Worm (Caenorhabditis elegans): Measurements from ENCODE around the gene clh-3.

DNA sequence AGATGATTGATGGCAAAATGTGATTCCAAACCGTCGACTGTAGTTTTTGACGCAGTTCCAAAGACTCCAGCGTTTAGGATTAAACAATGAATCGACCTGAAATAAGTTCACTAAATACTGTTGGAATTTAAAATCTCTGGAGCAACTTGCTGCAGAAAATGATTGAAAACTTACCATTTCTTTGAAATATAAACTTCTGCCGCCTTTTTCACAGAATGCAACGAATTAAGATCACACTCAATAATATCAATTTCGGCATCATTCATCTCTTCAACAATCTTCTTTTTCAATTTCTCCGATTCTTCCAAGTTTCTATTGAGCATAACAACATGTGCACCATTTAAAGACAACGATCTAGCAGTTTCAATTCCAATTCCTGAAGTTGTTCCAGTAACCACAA lies 18.1 kb downstream of the clh-3 start:
- TF ChIP-seq tab-1 (GFP tag; IDR thresholded peaks at IDR 0.05) (no peak), flt-1 (GFP tag; IDR thresholded peaks at IDR 0.05) (no peak), ref-1 (GFP tag; conservative IDR thresholded peaks at IDR 0.05) (no peak), cog-1 (tag; optimal IDR thresholded peaks at IDR 0.05) (no peak), ztf-23 (GFP tag; IDR thresholded peaks at IDR 0.05) (no peak)

Measured in whole organism, midembryonic.